Fruit fly (Drosophila melanogaster): Measurements from ENCODE around the gene Pmi.

Gene Pmi

dm6 chr3L:5809201-5809584 is 29.3 kb downstream of the Pmi start (continued):
- TF ChIP-seq grn (GFP tag; optimal IDR thresholded peaks at IDR 0.05) (no peak), CG1792 (GFP tag; optimal IDR thresholded peaks at IDR 0.05) (no peak), trem (tag; optimal IDR thresholded peaks at IDR 0.05) (no peak), Scr (GFP tag; IDR thresholded peaks at IDR 0.05; ENCODE audit: partially characterized antibody) (no peak), sr (GFP tag; IDR thresholded peaks at IDR 0.05) (no peak), CG7372 (GFP tag; IDR thresholded peaks at IDR 0.05) (no peak), Nf-YB (GFP tag; optimal IDR thresholded peaks at IDR 0.05) (no peak), bowl (GFP tag; IDR thresholded peaks at IDR 0.05) (no peak), p53 (GFP tag; optimal IDR thresholded peaks at IDR 0.05) (no peak), CG31441 (GFP tag; IDR thresholded peaks at IDR 0.05) (peak; percentile 61; the same call in 1 of the 2 replicates), CG42726 (GFP tag; IDR thresholded peaks at IDR 0.05; ENCODE audit: partially characterized antibody) (no peak), CG12659 (GFP tag; optimal IDR thresholded peaks at IDR 0.05) (peak; percentile 3), dm (GFP tag; optimal IDR thresholded peaks at IDR 0.05) (no peak), CG31224 (GFP tag; IDR thresholded peaks at IDR 0.05) (no peak), Mad (GFP tag; optimal IDR thresholded peaks at IDR 0.05) (no peak), cas (GFP tag; IDR thresholded peaks at IDR 0.05) (no peak), Max (GFP tag; optimal IDR thresholded peaks at IDR 0.05) (no peak), row (GFP tag; IDR thresholded peaks at IDR 0.05) (peak; percentile 42; the same call in 2 of the 3 replicates), Sox100B (GFP tag; optimal IDR thresholded peaks at IDR 0.05) (peak; percentile 55), CG8089 (GFP tag; optimal IDR thresholded peaks at IDR 0.05) (no peak), CG13296 (GFP tag; optimal IDR thresholded peaks at IDR 0.05) (no peak), exex (tag; optimal IDR thresholded peaks at IDR 0.05) (no peak), MBD-R2 (GFP tag; IDR thresholded peaks at IDR 0.05) (no peak), Ravus (GFP tag; IDR thresholded peaks at IDR 0.05) (no peak), pum (GFP tag; optimal IDR thresholded peaks at IDR 0.05) (no peak), CG9876 (GFP tag; optimal IDR thresholded peaks at IDR 0.05) (no peak), CG3847 (GFP tag; IDR thresholded peaks at IDR 0.05) (no peak), CG11696 (GFP tag; IDR thresholded peaks at IDR 0.05) (0 out of 2 replicates have a peak, but pooled peaks have one; percentile 25), Lhr (GFP tag; optimal IDR thresholded peaks at IDR 0.05) (no peak), dimm (GFP tag; IDR thresholded peaks at IDR 0.05) (no peak), CG11398 (GFP tag; optimal IDR thresholded peaks at IDR 0.05) (no peak), Bteb2 (GFP tag; optimal IDR thresholded peaks at IDR 0.05) (no peak), cwo (GFP tag; optimal IDR thresholded peaks at IDR 0.05) (no peak), CG6854 (GFP tag; optimal IDR thresholded peaks at IDR 0.05) (peak; percentile 25), Fer2 (tag; optimal IDR thresholded peaks at IDR 0.05) (no peak), CG32532 (GFP tag; IDR thresholded peaks at IDR 0.05) (no peak), en (GFP tag; optimal IDR thresholded peaks at IDR 0.05) (no peak), kah (GFP tag; optimal IDR thresholded peaks at IDR 0.05) (no peak), BtbVII (GFP tag; optimal IDR thresholded peaks at IDR 0.05) (no peak), Taf1 (GFP tag; IDR thresholded peaks at IDR 0.05) (no peak), CG17186 (GFP tag; optimal IDR thresholded peaks at IDR 0.05) (no peak), CHES-1-like (GFP tag; optimal IDR thresholded peaks at IDR 0.05) (no peak), eve (GFP tag; optimal IDR thresholded peaks at IDR 0.05) (no peak), NK7.1 (GFP tag; optimal IDR thresholded peaks at IDR 0.05) (no peak), zf30C (GFP tag; optimal IDR thresholded peaks at IDR 0.05) (no peak), NC2β (GFP tag; optimal IDR thresholded peaks at IDR 0.05) (no peak), CG2678 (tag; optimal IDR thresholded peaks at IDR 0.05) (peak; percentile 71), onecut (GFP tag; IDR thresholded peaks at IDR 0.05) (no peak), Oli (tag; optimal IDR thresholded peaks at IDR 0.05) (peak; percentile 42), CG10543 (GFP tag; optimal IDR thresholded peaks at IDR 0.05) (no peak), sqz (GFP tag; optimal IDR thresholded peaks at IDR 0.05) (no peak), CG16815 (GFP tag; optimal IDR thresholded peaks at IDR 0.05) (no peak)

Measured in whole organism, embryonic.